Worm (Caenorhabditis elegans) whole organism, L4 larva: ENCODE data around the gene lips-6.

Experiments
- F10B5.3 ChIP-seq: sonication (generic microtip); optimal IDR thresholded peaks from 2 replicates; lab custom pipeline; 2016; ENCODE audit warnings: mild to moderate bottlenecking, missing genetic modification characterization, missing compliant biosample characterization
- F49E8.2 ChIP-seq: sonication (generic microtip); optimal IDR thresholded peaks from 2 replicates; lab custom pipeline; 2016; ENCODE audit warnings: missing compliant biosample characterization, mild to moderate bottlenecking, missing genetic modification characterization, borderline replicate concordance
- Y5F2A.4 ChIP-seq: fragments of 200-800 bp; sonication (Bioruptor generic); optimal IDR thresholded peaks from 2 replicates; lab custom pipeline; 2018; ENCODE audit warnings: mild to moderate bottlenecking, missing genetic modification characterization, missing compliant biosample characterization
- aha-1 ChIP-seq: fragments of 150-350 bp; peaks from one replicate; lab custom pipeline; 2014; ENCODE audit warnings: missing biosample characterization, missing genetic modification characterization
- aly-2 ChIP-seq: sonication (generic microtip); optimal IDR thresholded peaks from 2 replicates; lab custom pipeline; 2018; ENCODE audit warnings: missing biosample characterization, missing genetic modification characterization
- arid-1 ChIP-seq: fragments of 200-800 bp; sonication (Bioruptor generic); conservative IDR thresholded peaks from 2 replicates; pipeline ENCODE4 v1.3.6; 2022; ENCODE audit warnings: missing genetic modification reagents, missing genetic modification characterization, missing compliant biosample characterization
- ceh-20 ChIP-seq: fragments of 200-800 bp; sonication (Bioruptor generic); IDR thresholded peaks from 2 replicates; pipeline ENCODE4 v1.3.6; 2022; ENCODE audit warnings: missing genetic modification reagents, missing genetic modification characterization, missing compliant biosample characterization
- ceh-28 ChIP-seq: fragments of 150-350 bp; optimal IDR thresholded peaks from 2 replicates; lab custom pipeline; 2014; ENCODE audit warnings: missing biosample characterization, missing genetic modification reagents, missing genetic modification characterization
- ceh-32 ChIP-seq: sonication (generic microtip); optimal IDR thresholded peaks from 2 replicates; lab custom pipeline; 2016; ENCODE audit warnings: mild to moderate bottlenecking, missing genetic modification characterization, missing compliant biosample characterization; ENCODE audit not compliant: poor library complexity
- daf-12 ChIP-seq: fragments of 150-350 bp; optimal IDR thresholded peaks from 2 replicates; lab custom pipeline; 2014; ENCODE audit warnings: missing biosample characterization, missing genetic modification reagents, missing genetic modification characterization
- daf-16 ChIP-seq, 3 experiments: sonication (generic microtip); optimal IDR thresholded peaks; 2 replicates each; lab custom pipeline; 2016 to 2017; ENCODE audit warnings: missing genetic modification characterization in 3 of 3, missing genetic modification reagents in 3 of 3, mild to moderate bottlenecking in 2 of 3, missing compliant biosample characterization in 2 of 3, missing biosample characterization in 1 of 3, moderate library complexity in 1 of 3
- daf-19 ChIP-seq: fragments of 200-800 bp; sonication (Bioruptor generic); conservative IDR thresholded peaks from 2 replicates; pipeline ENCODE4 v1.3.6; 2022; ENCODE audit warnings: missing genetic modification characterization, missing compliant biosample characterization
- dmd-8 ChIP-seq: fragments of 200-800 bp; sonication (Bioruptor generic); IDR thresholded peaks from 2 replicates; pipeline ENCODE4 v1.3.6; 2022; ENCODE audit warnings: missing genetic modification characterization, missing compliant biosample characterization
- dpl-1 ChIP-seq: fragments of 150-350 bp; optimal IDR thresholded peaks from 2 replicates; lab custom pipeline; 2014; ENCODE audit warnings: missing biosample characterization, missing genetic modification reagents, missing genetic modification characterization
- dve-1 ChIP-seq: sonication (generic microtip); optimal IDR thresholded peaks from 2 replicates; lab custom pipeline; 2017; ENCODE audit warnings: antibody characterized with exemption, mild to moderate bottlenecking, missing genetic modification characterization, missing compliant biosample characterization; ENCODE audit not compliant: insufficient read depth
- egl-43 ChIP-seq: fragments of 200-800 bp; sonication (Bioruptor generic); IDR thresholded peaks from 2 replicates; pipeline ENCODE4 v1.3.6; 2022; ENCODE audit warnings: missing genetic modification reagents, missing genetic modification characterization, missing compliant biosample characterization
- gei-8 ChIP-seq: fragments of 200-800 bp; sonication (Bioruptor generic); optimal IDR thresholded peaks from 2 replicates; lab custom pipeline; 2018; ENCODE audit warnings: mild to moderate bottlenecking, missing genetic modification characterization, missing compliant biosample characterization
- hlh-11 ChIP-seq: fragments of 200-800 bp; sonication (Bioruptor generic); optimal IDR thresholded peaks from 2 replicates; lab custom pipeline; 2018; ENCODE audit warnings: mild to moderate bottlenecking, missing genetic modification characterization, missing compliant biosample characterization
- hlh-30 ChIP-seq: sonication (generic microtip); optimal IDR thresholded peaks from 2 replicates; lab custom pipeline; 2017; ENCODE audit warnings: antibody characterized with exemption, mild to moderate bottlenecking, missing genetic modification characterization, missing compliant biosample characterization; ENCODE audit not compliant: insufficient read depth
- lim-7 ChIP-seq: fragments of 200-800 bp; sonication (Bioruptor generic); IDR thresholded peaks from 2 replicates; pipeline ENCODE4 v1.3.6; 2022; ENCODE audit warnings: missing genetic modification characterization, missing compliant biosample characterization
- lin-1 ChIP-seq: fragments of 200-800 bp; sonication (Bioruptor generic); IDR thresholded peaks from 2 replicates; pipeline ENCODE4 v1.3.6; 2022; ENCODE audit warnings: missing genetic modification reagents, missing genetic modification characterization, missing compliant biosample characterization
- lin-38 ChIP-seq: fragments of 200-800 bp; sonication (Bioruptor generic); IDR thresholded peaks from 2 replicates; pipeline ENCODE4 v1.3.6; 2022; ENCODE audit warnings: missing genetic modification reagents, missing genetic modification characterization, missing compliant biosample characterization
- lsy-2 ChIP-seq, 2 experiments: fragments of 150-350 bp in 1 of 2; sonication (generic microtip) in 1 of 2; optimal IDR thresholded peaks; 2 replicates each; lab custom pipeline; 2014 to 2017; ENCODE audit warnings: missing biosample characterization in 2 of 2, missing genetic modification characterization in 2 of 2
- mdt-29 ChIP-seq: fragments of 200-800 bp; sonication (Bioruptor generic); IDR thresholded peaks from 2 replicates; pipeline ENCODE4 v1.3.6; 2022; ENCODE audit warnings: missing genetic modification reagents, missing genetic modification characterization, missing compliant biosample characterization
- mep-1 ChIP-seq: fragments of 150-350 bp; sonication (generic microtip); optimal IDR thresholded peaks from 3 replicates; lab custom pipeline; 2014; ENCODE audit warnings: missing biosample characterization, missing genetic modification characterization
- mes-2 ChIP-seq: sonication (generic microtip); optimal IDR thresholded peaks from 2 replicates; lab custom pipeline; 2016; ENCODE audit warnings: missing genotype, mild to moderate bottlenecking, missing genetic modification characterization, missing compliant biosample characterization; ENCODE audit not compliant: poor library complexity, severe bottlenecking
- nhr-10 ChIP-seq: fragments of 150-350 bp; optimal IDR thresholded peaks from 2 replicates; lab custom pipeline; 2014; ENCODE audit warnings: missing biosample characterization, missing genetic modification characterization
- nhr-102 ChIP-seq: sonication (generic microtip); optimal IDR thresholded peaks from 2 replicates; lab custom pipeline; 2016; ENCODE audit warnings: mild to moderate bottlenecking, missing genetic modification characterization, moderate library complexity, missing compliant biosample characterization
- nhr-25 ChIP-seq: sonication (generic microtip); optimal IDR thresholded peaks from 2 replicates; lab custom pipeline; 2017; ENCODE audit warnings: missing genetic modification characterization, mild to moderate bottlenecking, missing compliant biosample characterization, antibody characterized with exemption, moderate library complexity, borderline replicate concordance; ENCODE audit not compliant: insufficient read depth
- nhr-41 ChIP-seq: fragments of 200-800 bp; sonication (Bioruptor generic); IDR thresholded peaks from 2 replicates; pipeline ENCODE4 v1.3.6; 2022; ENCODE audit warnings: missing genetic modification reagents, missing genetic modification characterization, missing compliant biosample characterization
- nhr-42 ChIP-seq: fragments of 200-800 bp; sonication (Bioruptor generic); IDR thresholded peaks from 2 replicates; pipeline ENCODE4 v1.3.6; 2022; ENCODE audit warnings: missing genetic modification characterization, missing compliant biosample characterization
- nhr-77 ChIP-seq: fragments of 150-350 bp; optimal IDR thresholded peaks from 2 replicates; lab custom pipeline; 2014; ENCODE audit warnings: missing biosample characterization, missing genetic modification characterization
- sdz-12 ChIP-seq: fragments of 200-800 bp; sonication (Bioruptor generic); optimal IDR thresholded peaks from 2 replicates; lab custom pipeline; 2018; ENCODE audit warnings: mild to moderate bottlenecking, missing genetic modification characterization, missing compliant biosample characterization
- set-16 ChIP-seq: fragments of 200-800 bp; sonication (Bioruptor generic); IDR thresholded peaks from 2 replicates; pipeline ENCODE4 v1.3.6; 2022; ENCODE audit warnings: missing genetic modification reagents, missing genetic modification characterization, missing compliant biosample characterization
- snpc-4 ChIP-seq: fragments of 150-350 bp; optimal IDR thresholded peaks from 2 replicates; lab custom pipeline; 2014; ENCODE audit warnings: missing biosample characterization, missing genetic modification characterization
- unc-39 ChIP-seq: sonication (generic microtip); optimal IDR thresholded peaks from 2 replicates; lab custom pipeline; 2017; ENCODE audit warnings: missing biosample characterization, missing genetic modification characterization
- vab-7 ChIP-seq: fragments of 200-800 bp; sonication (Bioruptor generic); IDR thresholded peaks from 2 replicates; pipeline ENCODE4 v1.3.6; 2022; ENCODE audit warnings: missing genetic modification reagents, missing genetic modification characterization, missing compliant biosample characterization
- zfp-3 ChIP-seq: fragments of 200-800 bp; sonication (Bioruptor generic); conservative IDR thresholded peaks from 2 replicates; pipeline ENCODE4 v1.3.6; 2022; ENCODE audit warnings: missing genetic modification reagents, missing genetic modification characterization, missing compliant biosample characterization

The lips-6 gene

ce11 chrIV:12035422-12035821 lies 19.9 kb upstream of the lips-6 start:
- TF ChIP-seq Y5F2A.4 (GFP tag; lab: Kevin White, UChicago) = peak; percentile 39
- TF ChIP-seq aha-1 (tag; lab: Kevin White, UChicago) = peak; percentile 94
- no peak for TF ChIP-seq nhr-25 (tag; lab: Kevin White, UChicago)
- peak; percentile 0 for TF ChIP-seq nhr-102 (tag; lab: Kevin White, UChicago)
- TF ChIP-seq, all 104 proteins: peak for 3

- TF ChIP-seq egl-43 (GFP tag; lab: Robert Waterston, UW) (peak; percentile 34; the same call in 1 of the 2 replicates), unc-39 (tag; lab: Kevin White, UChicago) (no peak), nhr-42 (no peak), set-16 (GFP tag; lab: Robert Waterston, UW) (peak; percentile 15), daf-19 (GFP tag; lab: Robert Waterston, UW) (no peak), hlh-11 (tag; lab: Kevin White, UChicago) (no peak), gei-8 (GFP tag; lab: Kevin White, UChicago) (no peak), vab-7 (no peak), mdt-29 (GFP tag; lab: Robert Waterston, UW) (no peak), aha-1 (tag; lab: Kevin White, UChicago) (peak; percentile 62), aly-2 (tag; lab: Kevin White, UChicago) (no peak), dpl-1 (GFP tag; lab: Kevin White, UChicago) (no peak)
Measured at ce11 chrIV:12034776-12035175, 19.3 kb upstream of the lips-6 start.

DNA sequence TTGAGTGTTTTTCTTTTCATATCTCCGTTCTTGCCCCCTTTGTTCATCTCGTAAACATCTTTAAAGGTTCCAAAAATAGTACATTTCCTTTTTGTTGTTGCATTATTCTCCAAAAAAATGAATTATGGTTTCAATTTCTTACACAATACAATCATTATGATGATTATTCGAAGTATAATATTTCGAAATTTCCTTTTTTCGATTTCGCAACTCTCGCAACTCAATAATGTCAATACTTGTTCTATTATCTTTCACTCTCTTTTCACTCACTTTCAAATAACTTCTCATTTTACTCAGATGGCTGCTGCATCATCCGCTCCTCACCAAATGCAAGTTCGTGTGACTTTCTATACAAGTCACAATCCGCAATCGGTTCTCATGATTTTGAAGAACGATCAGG lies 18.5 kb upstream of the lips-6 start, which contains the start of gene sqst-1:
Gene sqst-1, plus strand, starts transcription at position 298 of the 400 bp plus-strand sequence.
- TF ChIP-seq F10B5.3 (tag; lab: Kevin White, UChicago) (no peak), nhr-41 (GFP tag; lab: Robert Waterston, UW) (no peak), daf-16 (GFP tag; optimal IDR thresholded peaks at IDR 0.05; lab: Kevin White, UChicago) (no peak), daf-16 (tag; optimal IDR thresholded peaks at IDR 0.05; lab: Kevin White, UChicago) (peak; percentile 20), hlh-30 (tag; lab: Kevin White, UChicago) (peak; percentile 36), ceh-20 (GFP tag; lab: Robert Waterston, UW) (no peak), Y5F2A.4 (GFP tag; lab: Kevin White, UChicago) (no peak), dve-1 (tag; lab: Kevin White, UChicago) (peak; percentile 40), lin-38 (no peak), nhr-102 (tag; lab: Kevin White, UChicago) (no peak), F49E8.2 (tag; lab: Kevin White, UChicago) (no peak), lin-1 (GFP tag; lab: Robert Waterston, UW) (no peak), set-16 (GFP tag; lab: Robert Waterston, UW) (no peak), daf-12 (tag; lab: Kevin White, UChicago) (no peak), ceh-28 (no peak), lim-7 (no peak), snpc-4 (tag; lab: Kevin White, UChicago) (no peak), mep-1 (no peak), nhr-10 (tag; lab: Kevin White, UChicago) (no peak), dmd-8 (GFP tag; lab: Robert Waterston, UW) (no peak), arid-1 (no peak), mes-2 (no peak), sdz-12 (GFP tag; lab: Kevin White, UChicago) (no peak), zfp-3 (GFP tag; lab: Robert Waterston, UW) (no peak), nhr-77 (tag; lab: Kevin White, UChicago) (peak; percentile 32), ceh-32 (no peak), lsy-2 (tag; optimal IDR thresholded peaks at IDR 0.05; lab: Kevin White, UChicago) (no peak)
- TF ChIP-seq, all 104 proteins: peak for 4
